Worm (Caenorhabditis elegans) whole organism, L3 larva: ENCODE results near the gene srz-16.

Source experiments
- ZK546.5 ChIP-seq: sonication (generic microtip); optimal IDR thresholded peaks from 2 replicates; lab custom pipeline; 2017; ENCODE audit warnings: missing biosample characterization, missing genetic modification characterization
- aly-2 ChIP-seq: fragments of 150-350 bp; optimal IDR thresholded peaks from 2 replicates; lab custom pipeline; 2014; ENCODE audit warnings: missing biosample characterization, missing genetic modification characterization
- ceh-16 ChIP-seq: sonication (generic microtip); optimal IDR thresholded peaks from 2 replicates; lab custom pipeline; 2017; ENCODE audit warnings: missing biosample characterization, missing genetic modification characterization
- ceh-82 ChIP-seq: fragments of 150-350 bp; optimal IDR thresholded peaks from 2 replicates; lab custom pipeline; 2014; ENCODE audit warnings: missing biosample characterization, missing genetic modification characterization
- ceh-9 ChIP-seq: sonication (generic microtip); optimal IDR thresholded peaks from 2 replicates; lab custom pipeline; 2018; ENCODE audit warnings: missing biosample characterization, missing genetic modification characterization
- daf-12 ChIP-seq: fragments of 150-350 bp; optimal IDR thresholded peaks from 2 replicates; lab custom pipeline; 2014; ENCODE audit warnings: missing biosample characterization, missing genetic modification reagents, missing genetic modification characterization
- egl-27 ChIP-seq: sonication (generic microtip); optimal IDR thresholded peaks from 4 replicates; lab custom pipeline; 2017; ENCODE audit warnings: missing biosample characterization, missing genetic modification reagents, missing genetic modification characterization
- egl-5 ChIP-seq: fragments of 150-350 bp; optimal IDR thresholded peaks from 2 replicates; lab custom pipeline; 2017; ENCODE audit warnings: missing biosample characterization, missing genetic modification reagents, missing genetic modification characterization, inconsistent platforms
- elt-1 ChIP-seq: fragments of 150-350 bp; optimal IDR thresholded peaks from 2 replicates; lab custom pipeline; 2014; ENCODE audit warnings: missing biosample characterization, missing genetic modification characterization
- elt-2 ChIP-seq: sonication (generic microtip); optimal IDR thresholded peaks from 2 replicates; lab custom pipeline; 2016; ENCODE audit warnings: missing genetic modification reagents, mild to moderate bottlenecking, missing genetic modification characterization, missing compliant biosample characterization
- elt-3 ChIP-seq, 3 experiments: fragments of 150-350 bp in 1 of 3; sonication (generic microtip) in 2 of 3; optimal IDR thresholded peaks; 2 replicates in 2 of 3; 4 replicates in 1 of 3; lab custom pipeline; 2014 to 2017; ENCODE audit warnings: missing biosample characterization in 3 of 3, missing genetic modification characterization in 3 of 3
- fkh-10 ChIP-seq: sonication (generic microtip); optimal IDR thresholded peaks from 2 replicates; lab custom pipeline; 2017; ENCODE audit warnings: missing biosample characterization, missing genetic modification reagents, missing genetic modification characterization
- fkh-2 ChIP-seq: fragments of 150-350 bp; optimal IDR thresholded peaks from 2 replicates; lab custom pipeline; 2014; ENCODE audit warnings: missing biosample characterization, missing genetic modification reagents, missing genetic modification characterization
- fos-1 ChIP-seq: fragments of 150-350 bp; optimal IDR thresholded peaks from 2 replicates; lab custom pipeline; 2014; ENCODE audit warnings: missing biosample characterization, missing genetic modification characterization
- hmg-11 ChIP-seq: sonication (generic microtip); optimal IDR thresholded peaks from 2 replicates; lab custom pipeline; 2016; ENCODE audit warnings: missing genetic modification characterization, missing compliant biosample characterization
- jun-1 ChIP-seq: fragments of 150-350 bp; optimal IDR thresholded peaks from 2 replicates; lab custom pipeline; 2014; ENCODE audit warnings: missing biosample characterization, missing genetic modification reagents, missing genetic modification characterization
- lin-15B ChIP-seq: fragments of 150-350 bp; optimal IDR thresholded peaks from 2 replicates; lab custom pipeline; 2014; ENCODE audit warnings: missing biosample characterization, missing genetic modification characterization
- lin-39 ChIP-seq: fragments of 150-350 bp; optimal IDR thresholded peaks from 2 replicates; lab custom pipeline; 2018; ENCODE audit warnings: missing biosample characterization, missing genetic modification reagents, missing genetic modification characterization
- lsy-12 ChIP-seq: sonication (generic microtip); optimal IDR thresholded peaks from 2 replicates; lab custom pipeline; 2016; ENCODE audit warnings: mild to moderate bottlenecking, missing genetic modification characterization, missing compliant biosample characterization
- mdl-1 ChIP-seq: fragments of 150-350 bp; optimal IDR thresholded peaks from 2 replicates; lab custom pipeline; 2014; ENCODE audit warnings: missing biosample characterization, missing genetic modification characterization
- mml-1 ChIP-seq: fragments of 150-350 bp; sonication (generic microtip); optimal IDR thresholded peaks from 3 replicates; lab custom pipeline; 2014; ENCODE audit warnings: missing biosample characterization, missing genetic modification characterization
- nfya-1 ChIP-seq: sonication (generic microtip); optimal IDR thresholded peaks from 2 replicates; lab custom pipeline; 2017; ENCODE audit warnings: missing genetic modification characterization, mild to moderate bottlenecking, missing compliant biosample characterization, antibody characterized with exemption, moderate library complexity; ENCODE audit not compliant: insufficient read depth
- nhr-11 ChIP-seq: fragments of 150-350 bp; optimal IDR thresholded peaks from 2 replicates; lab custom pipeline; 2014; ENCODE audit warnings: missing biosample characterization, missing genetic modification characterization
- nhr-12 ChIP-seq: fragments of 150-350 bp; optimal IDR thresholded peaks from 2 replicates; lab custom pipeline; 2014; ENCODE audit warnings: missing biosample characterization, missing genetic modification characterization
- nhr-23 ChIP-seq: fragments of 150-350 bp; optimal IDR thresholded peaks from 2 replicates; lab custom pipeline; 2014; ENCODE audit warnings: missing biosample characterization, missing genetic modification reagents, missing genetic modification characterization
- nhr-237 ChIP-seq: fragments of 150-350 bp; optimal IDR thresholded peaks from 2 replicates; lab custom pipeline; 2014; ENCODE audit warnings: missing biosample characterization, missing genetic modification characterization
- nhr-25 ChIP-seq: sonication (generic microtip); optimal IDR thresholded peaks from 2 replicates; lab custom pipeline; 2017; ENCODE audit warnings: missing biosample characterization, missing genetic modification characterization
- nhr-28 ChIP-seq: fragments of 150-350 bp; optimal IDR thresholded peaks from 2 replicates; lab custom pipeline; 2014; ENCODE audit warnings: missing biosample characterization, missing genetic modification characterization
- nhr-43 ChIP-seq: sonication (generic microtip); optimal IDR thresholded peaks from 2 replicates; lab custom pipeline; 2016; ENCODE audit warnings: mild to moderate bottlenecking, missing genetic modification characterization, missing compliant biosample characterization; ENCODE audit not compliant: poor library complexity, severe bottlenecking
- nhr-67 ChIP-seq: fragments of 150-350 bp; optimal IDR thresholded peaks from 2 replicates; lab custom pipeline; 2014; ENCODE audit warnings: missing biosample characterization, missing genetic modification characterization
- nhr-76 ChIP-seq: fragments of 150-350 bp; sonication (generic microtip); optimal IDR thresholded peaks from 5 replicates; lab custom pipeline; 2014; ENCODE audit warnings: missing biosample characterization, missing genetic modification characterization
- nhr-77 ChIP-seq: fragments of 150-350 bp; optimal IDR thresholded peaks from 2 replicates; lab custom pipeline; 2014; ENCODE audit warnings: missing biosample characterization, missing genetic modification characterization
- pha-4 ChIP-seq: fragments of 150-350 bp; optimal IDR thresholded peaks from 2 replicates; lab custom pipeline; 2014; ENCODE audit warnings: missing biosample characterization, missing genetic modification reagents, missing genetic modification characterization
- pqm-1 ChIP-seq: fragments of 150-350 bp; optimal IDR thresholded peaks from 2 replicates; lab custom pipeline; 2017; ENCODE audit warnings: missing biosample characterization, missing genetic modification characterization, inconsistent platforms
- sea-2 ChIP-seq: fragments of 150-350 bp; sonication (generic microtip); optimal IDR thresholded peaks from 4 replicates; lab custom pipeline; 2014; ENCODE audit warnings: missing biosample characterization, missing genetic modification reagents, missing genetic modification characterization
- tbx-2 ChIP-seq: sonication (generic microtip); optimal IDR thresholded peaks from 2 replicates; lab custom pipeline; 2016; ENCODE audit warnings: mild to moderate bottlenecking, missing genetic modification characterization, missing compliant biosample characterization
- unc-39 ChIP-seq: sonication (generic microtip); optimal IDR thresholded peaks from 4 replicates; lab custom pipeline; 2017; ENCODE audit warnings: missing biosample characterization, missing genetic modification characterization
- ztf-11 ChIP-seq: fragments of 150-350 bp; optimal IDR thresholded peaks from 2 replicates; lab custom pipeline; 2014; ENCODE audit warnings: missing biosample characterization, missing genetic modification characterization
- ztf-4 ChIP-seq: fragments of 150-350 bp; optimal IDR thresholded peaks from 2 replicates; lab custom pipeline; 2014; ENCODE audit warnings: missing biosample characterization, missing genetic modification characterization

srz-16 gene

DNA sequence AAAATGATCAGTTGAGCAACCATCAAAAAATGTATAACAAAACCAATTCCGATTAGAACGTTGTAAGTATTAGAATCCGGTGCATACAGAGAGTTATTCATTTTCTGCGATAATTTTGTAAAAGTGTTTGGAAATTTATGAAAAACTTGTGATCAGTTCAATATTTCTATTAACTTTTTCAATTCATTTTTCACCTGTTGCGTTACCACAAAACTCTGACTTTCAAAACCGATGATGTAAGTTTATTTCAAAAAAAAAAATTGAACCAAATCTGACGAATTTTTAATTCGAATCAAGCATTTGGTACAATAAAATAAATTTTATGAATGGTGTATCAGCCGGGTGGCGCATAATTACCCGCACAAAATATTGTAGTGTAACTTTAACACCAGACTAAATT, at the start of gene srz-16:
TSS of gene srz-16 (minus strand) at position 101 of the 400 bp plus-strand sequence.
- TF ChIP-seq unc-39 (tag; lab: Kevin White, UChicago) (no peak), ceh-9 (tag; lab: Kevin White, UChicago) (no peak), ceh-16 (tag; lab: Kevin White, UChicago) (no peak), nhr-43 (tag; lab: Kevin White, UChicago) (no peak), egl-5 (tag; lab: Kevin White, UChicago) (no peak)

- no peak for TF ChIP-seq elt-1 (tag; lab: Kevin White, UChicago)
- no peak for TF ChIP-seq nhr-237 (tag; lab: Kevin White, UChicago)
- TF ChIP-seq nhr-43 (tag; lab: Kevin White, UChicago): no peak
- TF ChIP-seq mdl-1: no peak
- no peak for TF ChIP-seq hmg-11
- no peak for TF ChIP-seq ceh-82 (tag; lab: Kevin White, UChicago)
Observed at ce11 chrV:20235231-20235630, 48.8 kb upstream of the srz-16 start.

DNA sequence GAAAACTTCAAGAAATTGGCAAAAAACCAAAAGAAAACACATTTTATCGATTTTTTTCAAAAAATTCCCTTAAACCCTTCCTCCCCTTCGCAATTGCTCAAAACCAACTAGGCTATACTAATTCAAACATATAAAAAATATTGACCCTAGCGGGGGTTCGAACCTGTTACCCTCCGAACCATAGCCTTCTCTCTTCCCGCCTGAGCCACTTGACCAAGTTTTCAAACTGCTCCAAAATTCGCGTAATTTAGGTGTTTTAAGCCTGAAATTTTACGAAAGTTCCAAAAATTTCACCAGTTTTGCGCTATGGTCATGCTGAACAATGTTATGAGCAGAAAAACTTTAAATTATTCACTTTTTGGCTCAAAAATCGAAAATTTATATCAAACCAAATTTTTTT, 48.0 kb upstream of the srz-16 start:
- no peak for TF ChIP-seq nhr-43 (tag; lab: Kevin White, UChicago)
- no peak for TF ChIP-seq nhr-23
- no peak for TF ChIP-seq jun-1 (tag; lab: Kevin White, UChicago)
- no peak for TF ChIP-seq nfya-1 (tag; lab: Kevin White, UChicago)
- TF ChIP-seq tbx-2: no peak
- TF ChIP-seq nhr-11: no peak
- TF ChIP-seq mdl-1: no peak
- no peak for TF ChIP-seq egl-27 (tag; lab: Kevin White, UChicago)
- TF ChIP-seq ceh-16 (tag; lab: Kevin White, UChicago): no peak
- TF ChIP-seq elt-2 (tag; lab: Kevin White, UChicago): no peak
- TF ChIP-seq ceh-82 (tag; lab: Kevin White, UChicago): no peak
- no peak for TF ChIP-seq mml-1
- no peak for TF ChIP-seq fos-1 (tag; lab: Kevin White, UChicago)
- TF ChIP-seq nhr-237 (tag; lab: Kevin White, UChicago): no peak
- no peak for TF ChIP-seq lin-15B
- TF ChIP-seq pha-4 (tag; lab: Kevin White, UChicago): no peak
- no peak for TF ChIP-seq nhr-12 (tag; lab: Kevin White, UChicago)
- TF ChIP-seq daf-12 (tag; lab: Kevin White, UChicago): no peak
- no peak for TF ChIP-seq hmg-11
- TF ChIP-seq ZK546.5 (tag; lab: Kevin White, UChicago): no peak

- TF ChIP-seq elt-3 (tag; optimal IDR thresholded peaks at IDR 0.05; lab: Kevin White, UChicago): no peak
- TF ChIP-seq egl-27 (tag; lab: Kevin White, UChicago): no peak
- no peak for TF ChIP-seq nhr-67
- no peak for TF ChIP-seq nhr-43 (tag; lab: Kevin White, UChicago)
- no peak for TF ChIP-seq fkh-2
- TF ChIP-seq mml-1: no peak
- TF ChIP-seq fkh-10 (GFP tag; lab: Kevin White, UChicago): no peak
- no peak for TF ChIP-seq fos-1 (tag; lab: Kevin White, UChicago)
- TF ChIP-seq lsy-12: no peak
- TF ChIP-seq lin-39 (tag; lab: Kevin White, UChicago): no peak
- TF ChIP-seq, all 47 proteins: peak for 0
Observed at ce11 chrV:20233743-20234142, 47.3 kb upstream of the srz-16 start, which contains the start of gene Y113G7B.15. Gene Y113G7B.15 (minus strand): TSS chrV:20233843.

DNA sequence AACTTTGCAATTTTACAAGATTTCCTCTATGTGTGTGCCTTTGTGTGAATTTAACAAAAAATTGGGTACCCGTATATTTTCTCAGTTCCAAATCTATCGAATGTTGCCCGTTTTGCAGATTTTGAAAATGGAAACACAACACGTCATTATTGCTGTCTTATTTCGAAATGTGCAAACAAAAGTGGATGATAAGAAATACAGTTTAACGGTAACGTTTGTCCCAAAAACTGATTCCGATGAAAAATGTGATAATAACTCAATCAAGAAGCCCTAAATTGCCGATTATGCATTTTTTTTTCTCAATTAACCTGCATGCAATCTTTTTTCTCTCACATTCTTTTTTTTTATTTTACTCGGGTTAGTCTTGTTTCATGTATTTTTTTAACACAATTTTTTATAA, 38.8 kb upstream of the srz-16 start:
- TF ChIP-seq aly-2 (tag; lab: Kevin White, UChicago) (no peak), lsy-12 (no peak), elt-2 (tag; lab: Kevin White, UChicago) (peak; percentile 76), ztf-4 (tag; lab: Kevin White, UChicago) (no peak), nhr-43 (tag; lab: Kevin White, UChicago) (no peak), fkh-10 (GFP tag; lab: Kevin White, UChicago) (no peak), ZK546.5 (tag; lab: Kevin White, UChicago) (no peak), elt-3 (tag; optimal IDR thresholded peaks at IDR 0.05; lab: Kevin White, UChicago) (no peak), nhr-76 (tag; lab: Kevin White, UChicago) (no peak), pqm-1 (tag; lab: Kevin White, UChicago) (peak; percentile 15), ztf-11 (tag; lab: Kevin White, UChicago) (no peak), nhr-77 (tag; lab: Kevin White, UChicago) (no peak), pha-4 (tag; lab: Kevin White, UChicago) (peak; percentile 28), nhr-23 (no peak), jun-1 (tag; lab: Kevin White, UChicago) (no peak), nhr-67 (no peak), nhr-28 (no peak), daf-12 (tag; lab: Kevin White, UChicago) (no peak), nhr-12 (tag; lab: Kevin White, UChicago) (no peak), sea-2 (GFP tag; lab: Kevin White, UChicago) (no peak), nhr-25 (tag; lab: Kevin White, UChicago) (no peak), nhr-237 (tag; lab: Kevin White, UChicago) (no peak)
